Worm (Caenorhabditis elegans): ENCODE measurements around the gene cyp-33C8.

cyp-33C8 gene

DNA sequence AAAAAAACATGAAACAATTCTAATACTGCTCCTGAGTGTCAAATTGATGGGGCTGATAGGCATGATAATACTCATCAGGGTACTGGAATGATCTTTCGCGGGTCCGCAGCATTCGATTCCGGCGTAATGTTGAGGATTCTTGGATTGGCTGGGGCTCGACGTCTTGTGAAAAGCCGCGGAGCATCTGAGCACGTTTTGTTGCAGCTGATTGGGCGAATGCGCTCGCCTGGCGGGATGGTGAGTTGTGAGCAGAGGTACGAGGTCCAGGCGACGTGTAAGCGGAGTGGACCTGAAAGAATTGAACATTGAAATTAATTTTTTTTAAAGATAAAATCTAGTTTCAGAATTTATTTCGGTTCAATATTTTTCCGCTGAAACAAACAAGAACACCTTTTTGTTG lies 10.7 kb upstream of the cyp-33C8 start:
- TF ChIP-seq efl-1 (optimal IDR thresholded peaks at IDR 0.05) (no peak), efl-1 (GFP tag; optimal IDR thresholded peaks at IDR 0.05 in 1 of 2) (peak in 1 of 2 experiments; percentile 37), elt-2 (tag; optimal IDR thresholded peaks at IDR 0.05) (no peak), nhr-20 (tag; optimal IDR thresholded peaks at IDR 0.05) (no peak), nhr-47 (tag; optimal IDR thresholded peaks at IDR 0.05) (no peak), mab-9 (GFP tag; IDR thresholded peaks at IDR 0.05) (no peak), nhr-11 (tag; optimal IDR thresholded peaks at IDR 0.05) (no peak), nhr-76 (tag; optimal IDR thresholded peaks at IDR 0.05) (no peak)

DNA sequence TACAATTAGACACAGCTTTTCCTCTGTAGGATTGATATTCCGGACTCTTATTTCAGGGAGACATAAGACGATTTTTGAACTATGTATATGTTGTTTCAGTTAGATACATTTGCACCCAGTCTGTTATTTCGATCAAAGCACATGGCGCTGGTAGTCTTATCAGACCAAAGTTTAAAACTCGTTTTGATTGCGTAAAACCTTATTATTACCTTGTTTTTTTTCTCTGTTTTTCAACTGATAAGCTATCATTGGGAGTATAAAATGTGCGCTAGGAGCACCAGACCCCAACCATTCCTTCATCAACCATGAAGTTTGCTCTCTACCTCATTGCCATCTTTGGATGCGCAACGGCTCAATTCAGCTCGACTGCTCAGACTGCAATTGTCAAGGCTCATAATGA lies 8.9 kb upstream of the cyp-33C8 start, which contains the start of gene scl-12:
Gene scl-12 (plus strand): TSS at position 301 of the 400 bp plus-strand sequence.
- TF ChIP-seq lin-35 (GFP tag; optimal IDR thresholded peaks at IDR 0.05): no peak
- no peak for TF ChIP-seq efl-1 (optimal IDR thresholded peaks at IDR 0.05)
- peak in 1 of 2 experiments; percentile 80 for TF ChIP-seq efl-1 (GFP tag; optimal IDR thresholded peaks at IDR 0.05 in 1 of 2)

- TF ChIP-seq C16A3.4 (tag; optimal IDR thresholded peaks at IDR 0.05) (no peak), fos-1 (tag; optimal IDR thresholded peaks at IDR 0.05) (no peak), tlp-1 (tag; optimal IDR thresholded peaks at IDR 0.05) (no peak)
Observed at ce11 chrV:3811541-3811940, 8.2 kb upstream of the cyp-33C8 start, which contains the start of gene scl-13. scl-13 (minus strand) TSS chrV:3811641.

- TF ChIP-seq ztf-11 (tag; optimal IDR thresholded peaks at IDR 0.05) (no peak), nhr-90 (tag; optimal IDR thresholded peaks at IDR 0.05; ENCODE audit: poor library complexity) (no peak), blmp-1 (tag; optimal IDR thresholded peaks at IDR 0.05) (no peak), nhr-47 (tag; optimal IDR thresholded peaks at IDR 0.05) (no peak), lin-39 (tag; optimal IDR thresholded peaks at IDR 0.05) (no peak), mef-2 (tag; optimal IDR thresholded peaks at IDR 0.05) (no peak), fkh-8 (tag; optimal IDR thresholded peaks at IDR 0.05) (no peak), sup-37 (GFP tag; optimal IDR thresholded peaks at IDR 0.05) (no peak), elt-3 (tag; optimal IDR thresholded peaks at IDR 0.05) (no peak), efl-1 (optimal IDR thresholded peaks at IDR 0.05) (no peak), efl-1 (GFP tag; optimal IDR thresholded peaks at IDR 0.05 in 1 of 2) (peak in 1 of 2 experiments; percentile 59), ceh-90 (tag; optimal IDR thresholded peaks at IDR 0.05) (no peak), hlh-4 (tag; optimal IDR thresholded peaks at IDR 0.05) (no peak), nhr-85 (tag) (peak; percentile 36)
Observed at ce11 chrV:3810035-3810434, 6.7 kb upstream of the cyp-33C8 start.

- no peak for TF ChIP-seq sptf-1 (tag; optimal IDR thresholded peaks at IDR 0.05)
- TF ChIP-seq hlh-4 (tag; optimal IDR thresholded peaks at IDR 0.05): no peak
- no peak for TF ChIP-seq lin-39 (tag; optimal IDR thresholded peaks at IDR 0.05)
- no peak for TF ChIP-seq C04F5.9 (tag; optimal IDR thresholded peaks at IDR 0.05)
- TF ChIP-seq egl-13 (tag; optimal IDR thresholded peaks at IDR 0.05): no peak
Observed at ce11 chrV:3808336-3808735, 5.0 kb upstream of the cyp-33C8 start, which contains the start of gene srw-6. srw-6 (plus strand) TSS chrV:3808636.

DNA sequence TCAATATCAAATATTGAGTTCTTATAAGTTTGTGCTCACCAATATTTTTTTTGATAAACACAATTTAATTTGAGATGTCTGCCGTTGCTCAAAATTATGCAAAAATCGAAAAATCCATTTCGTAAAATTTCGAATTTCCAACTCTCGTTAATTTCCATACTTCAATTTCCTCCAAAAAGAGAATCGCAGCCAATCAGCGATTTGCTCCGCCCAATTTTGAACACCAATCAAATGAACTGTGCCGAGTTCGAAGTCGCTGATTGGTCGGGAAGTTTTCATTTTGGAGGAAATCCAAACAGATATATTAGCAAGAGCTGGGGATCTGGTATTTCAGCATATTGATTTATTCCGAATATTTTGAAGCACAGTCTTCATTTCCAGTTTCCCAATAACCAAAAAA lies 4.5 kb upstream of the cyp-33C8 start:
- TF ChIP-seq ceh-8 (GFP tag; optimal IDR thresholded peaks at IDR 0.05): no peak
- TF ChIP-seq ztf-11 (tag; optimal IDR thresholded peaks at IDR 0.05): no peak
- TF ChIP-seq lin-15B (tag; optimal IDR thresholded peaks at IDR 0.05): no peak
- no peak for TF ChIP-seq nhr-11 (tag; optimal IDR thresholded peaks at IDR 0.05)
- no peak for TF ChIP-seq ceh-90 (tag; optimal IDR thresholded peaks at IDR 0.05)
- TF ChIP-seq tbx-2 (tag; optimal IDR thresholded peaks at IDR 0.05): no peak
- TF ChIP-seq lin-35 (GFP tag; optimal IDR thresholded peaks at IDR 0.05): no peak
- TF ChIP-seq ama-1 (optimal IDR thresholded peaks at IDR 0.05): no peak
- no peak for TF ChIP-seq ztf-4 (tag; optimal IDR thresholded peaks at IDR 0.05)
- no peak for TF ChIP-seq alr-1 (tag; optimal IDR thresholded peaks at IDR 0.05; ENCODE audit: borderline replicate concordance)
- no peak for TF ChIP-seq fkh-10 (GFP tag; optimal IDR thresholded peaks at IDR 0.05)
- TF ChIP-seq elt-3 (tag; optimal IDR thresholded peaks at IDR 0.05): no peak
- TF ChIP-seq efl-3 (GFP tag; optimal IDR thresholded peaks at IDR 0.05): no peak
- TF ChIP-seq aly-2 (tag; optimal IDR thresholded peaks at IDR 0.05): no peak
- no peak for TF ChIP-seq tlp-1 (tag; optimal IDR thresholded peaks at IDR 0.05)
- TF ChIP-seq dpl-1 (GFP tag; optimal IDR thresholded peaks at IDR 0.05): no peak
- no peak for TF ChIP-seq C04F5.9 (tag; optimal IDR thresholded peaks at IDR 0.05)
